Fruit fly (Drosophila melanogaster) whole organism, prepupa: Measurements from ENCODE around the gene timeout.

ENCODE experiments used
- CG10631 ChIP-seq: fragments of 200-800 bp; sonication (Bioruptor generic); optimal IDR thresholded peaks from 2 replicates; lab custom pipeline; 2016; ENCODE audit warnings: missing biosample characterization, missing genetic modification characterization
- CG11902 ChIP-seq: fragments of 200-800 bp; sonication (Bioruptor generic); optimal IDR thresholded peaks from 3 replicates; lab custom pipeline; 2016; ENCODE audit warnings: missing biosample characterization, missing genetic modification characterization
- CG15336 ChIP-seq: fragments of 200-800 bp; sonication (Bioruptor generic); IDR thresholded peaks from 2 replicates; pipeline ENCODE4 v1.3.6; 2022; ENCODE audit warnings: missing biosample characterization, missing genetic modification characterization
- CG1621 ChIP-seq: fragments of 200-800 bp; sonication (Bioruptor generic); optimal IDR thresholded peaks from 3 replicates; lab custom pipeline; 2018; ENCODE audit warnings: missing biosample characterization, mild to moderate bottlenecking, missing genetic modification characterization
- CG16779 ChIP-seq: fragments of 200-800 bp; sonication (Bioruptor generic); optimal IDR thresholded peaks from 3 replicates; lab custom pipeline; 2017; ENCODE audit warnings: missing biosample characterization, mild to moderate bottlenecking, missing genetic modification characterization
- CG3032 ChIP-seq: fragments of 200-800 bp; optimal IDR thresholded peaks from 2 replicates; lab custom pipeline; 2019; ENCODE audit warnings: missing biosample characterization, mild to moderate bottlenecking, missing genetic modification characterization, moderate library complexity
- CG31627 ChIP-seq: fragments of 200-800 bp; sonication (Bioruptor generic); optimal IDR thresholded peaks from 3 replicates; lab custom pipeline; 2016; ENCODE audit warnings: missing biosample characterization, missing genetic modification characterization
- CG32006 ChIP-seq: fragments of 200-800 bp; sonication (Bioruptor generic); optimal IDR thresholded peaks from 3 replicates; lab custom pipeline; 2017; ENCODE audit warnings: missing biosample characterization, mild to moderate bottlenecking, missing genetic modification characterization
- CG34406 ChIP-seq: fragments of 200-800 bp; sonication (Bioruptor generic); optimal IDR thresholded peaks from 3 replicates; lab custom pipeline; 2016; ENCODE audit warnings: missing biosample characterization, missing genetic modification characterization
- CG3919 ChIP-seq: fragments of 200-800 bp; sonication (Bioruptor generic); optimal IDR thresholded peaks from 3 replicates; lab custom pipeline; 2016; ENCODE audit warnings: missing biosample characterization, missing genetic modification characterization
- CG6163 ChIP-seq: fragments of 200-800 bp; sonication (Bioruptor generic); IDR thresholded peaks from 3 replicates; pipeline ENCODE4 v1.3.6; 2022; ENCODE audit warnings: missing biosample characterization, missing genetic modification characterization
- CG6276 ChIP-seq: fragments of 200-800 bp; sonication (Bioruptor generic); optimal IDR thresholded peaks from 2 replicates; lab custom pipeline; 2017; ENCODE audit warnings: missing biosample characterization, mild to moderate bottlenecking, missing genetic modification characterization
- CG7368 ChIP-seq: fragments of 200-800 bp; sonication (Bioruptor generic); optimal IDR thresholded peaks from 3 replicates; lab custom pipeline; 2016; ENCODE audit warnings: missing biosample characterization, missing genetic modification characterization
- CG8119 ChIP-seq: fragments of 200-800 bp; sonication (Bioruptor generic); IDR thresholded peaks from 3 replicates; pipeline ENCODE4 v1.3.6; 2022; ENCODE audit warnings: missing biosample characterization, missing genetic modification characterization
- CG8319 ChIP-seq: fragments of 200-800 bp; sonication (Bioruptor generic); optimal IDR thresholded peaks from 3 replicates; lab custom pipeline; 2016; ENCODE audit warnings: missing biosample characterization, missing genetic modification characterization
- CG9139 ChIP-seq: fragments of 200-800 bp; sonication (Bioruptor generic); optimal IDR thresholded peaks from 3 replicates; lab custom pipeline; 2017; ENCODE audit warnings: missing biosample characterization, mild to moderate bottlenecking, missing genetic modification characterization
- Eip75B ChIP-seq: fragments of 200-800 bp; sonication (Bioruptor generic); optimal IDR thresholded peaks from 3 replicates; lab custom pipeline; 2016; ENCODE audit warnings: missing biosample characterization, missing genetic modification characterization
- Eip78C ChIP-seq: fragments of 200-800 bp; sonication (Bioruptor generic); peaks from one replicate; lab custom pipeline; 2016; ENCODE audit warnings: missing biosample characterization, missing genetic modification characterization
- Ets21C ChIP-seq: fragments of 200-800 bp; sonication (Bioruptor generic); optimal IDR thresholded peaks from 3 replicates; lab custom pipeline; 2016; ENCODE audit warnings: missing biosample characterization, missing genetic modification characterization
- Ets96B ChIP-seq: fragments of 200-800 bp; optimal IDR thresholded peaks from 2 replicates; lab custom pipeline; 2019; ENCODE audit warnings: missing biosample characterization, mild to moderate bottlenecking, missing genetic modification characterization, moderate library complexity
- Gug ChIP-seq: fragments of 200-800 bp; sonication (Bioruptor generic); IDR thresholded peaks from 2 replicates; pipeline ENCODE4 v1.3.6; 2022; ENCODE audit warnings: missing biosample characterization, missing genetic modification characterization
- Hr39 ChIP-seq: fragments of 200-800 bp; sonication (Bioruptor generic); optimal IDR thresholded peaks from 2 replicates; lab custom pipeline; 2016; ENCODE audit warnings: missing biosample characterization, missing genetic modification characterization
- Hr4 ChIP-seq: fragments of 200-800 bp; sonication (Bioruptor generic); optimal IDR thresholded peaks from 3 replicates; lab custom pipeline; 2016; ENCODE audit warnings: missing biosample characterization, missing genetic modification characterization
- Lpt ChIP-seq: fragments of 200-800 bp; sonication (Bioruptor generic); optimal IDR thresholded peaks from 3 replicates; lab custom pipeline; 2016; ENCODE audit warnings: missing biosample characterization, missing genetic modification characterization
- Met ChIP-seq: fragments of 200-800 bp; sonication (Bioruptor generic); optimal IDR thresholded peaks from 3 replicates; lab custom pipeline; 2016; ENCODE audit warnings: missing biosample characterization, missing genetic modification characterization
- OdsH ChIP-seq: fragments of 200-800 bp; sonication (Bioruptor generic); optimal IDR thresholded peaks from 3 replicates; lab custom pipeline; 2016; ENCODE audit warnings: missing biosample characterization, missing genetic modification characterization
- Smox ChIP-seq: fragments of 200-800 bp; sonication (Bioruptor generic); optimal IDR thresholded peaks from 3 replicates; lab custom pipeline; 2016; ENCODE audit warnings: missing biosample characterization, missing genetic modification characterization
- Sox102F ChIP-seq: fragments of 200-800 bp; sonication (Bioruptor generic); optimal IDR thresholded peaks from 2 replicates; lab custom pipeline; 2016; ENCODE audit warnings: missing biosample characterization, mild to moderate bottlenecking, missing genetic modification characterization
- achi ChIP-seq: fragments of 200-800 bp; sonication (Bioruptor generic); optimal IDR thresholded peaks from 3 replicates; lab custom pipeline; 2016; ENCODE audit warnings: missing biosample characterization, missing genetic modification characterization
- acj6 ChIP-seq: fragments of 200-800 bp; sonication (Bioruptor generic); optimal IDR thresholded peaks from 3 replicates; lab custom pipeline; 2016; ENCODE audit warnings: missing biosample characterization, missing genetic modification characterization
- cyc ChIP-seq: fragments of 200-800 bp; sonication (Bioruptor generic); optimal IDR thresholded peaks from 3 replicates; lab custom pipeline; 2016; ENCODE audit warnings: missing biosample characterization, missing genetic modification characterization
- dac ChIP-seq: fragments of 200-800 bp; sonication (Bioruptor generic); optimal IDR thresholded peaks from 2 replicates; lab custom pipeline; 2017; ENCODE audit warnings: missing biosample characterization, mild to moderate bottlenecking, missing genetic modification characterization
- fd59A ChIP-seq: fragments of 200-800 bp; sonication (Bioruptor generic); optimal IDR thresholded peaks from 2 replicates; lab custom pipeline; 2017; ENCODE audit warnings: missing biosample characterization, mild to moderate bottlenecking, missing genetic modification characterization, missing genetic modification reagents
- fkh ChIP-seq: fragments of 200-800 bp; sonication (Bioruptor generic); optimal IDR thresholded peaks from 3 replicates; lab custom pipeline; 2017; ENCODE audit warnings: missing biosample characterization, mild to moderate bottlenecking, missing genetic modification characterization, moderate library complexity
- lz ChIP-seq: fragments of 200-800 bp; sonication (Bioruptor generic); optimal IDR thresholded peaks from 3 replicates; lab custom pipeline; 2016; ENCODE audit warnings: missing biosample characterization, missing genetic modification characterization
- net ChIP-seq: fragments of 200-800 bp; sonication (Bioruptor generic); optimal IDR thresholded peaks from 3 replicates; lab custom pipeline; 2016; ENCODE audit warnings: missing biosample characterization, missing genetic modification characterization
- pdm3 ChIP-seq: fragments of 200-800 bp; sonication (Bioruptor generic); optimal IDR thresholded peaks from 3 replicates; lab custom pipeline; 2016; ENCODE audit warnings: missing biosample characterization, missing genetic modification characterization
- salr ChIP-seq, 2 experiments: fragments of 200-800 bp; sonication (Bioruptor generic); optimal IDR thresholded peaks; 3 replicates each; lab custom pipeline; 2016 to 2018; ENCODE audit warnings: missing biosample characterization in 2 of 2, missing genetic modification characterization in 2 of 2, mild to moderate bottlenecking in 1 of 2
- spab ChIP-seq: fragments of 200-800 bp; sonication (Bioruptor generic); optimal IDR thresholded peaks from 2 replicates; lab custom pipeline; 2017; ENCODE audit warnings: missing biosample characterization, mild to moderate bottlenecking, missing genetic modification characterization, missing genetic modification reagents
- svp ChIP-seq: fragments of 200-800 bp; sonication (Bioruptor generic); peaks from one replicate; lab custom pipeline; 2016; ENCODE audit warnings: missing biosample characterization, missing genetic modification characterization
- topi ChIP-seq: fragments of 200-800 bp; sonication (Bioruptor generic); optimal IDR thresholded peaks from 3 replicates; lab custom pipeline; 2016; ENCODE audit warnings: missing biosample characterization, missing genetic modification characterization

Gene timeout

dm6 chr3R:13091666-13092065 is 3.2 kb downstream of the timeout start (continued):
- TF ChIP-seq Hr4 (GFP tag; lab: Kevin White, UChicago) (no peak), Eip78C (GFP tag; lab: Kevin White, UChicago) (peak; percentile 74), CG3032 (tag; lab: Kevin White, UChicago) (no peak), dac (GFP tag; lab: Kevin White, UChicago) (no peak), pdm3 (GFP tag; lab: Kevin White, UChicago) (peak; percentile 30), CG8319 (GFP tag; lab: Kevin White, UChicago) (no peak), lz (GFP tag; lab: Kevin White, UChicago) (no peak), CG8119 (GFP tag; lab: Robert Waterston, UW) (0 out of 3 replicates have a peak, but pooled peaks have one; percentile 29), Eip75B (GFP tag; lab: Kevin White, UChicago) (no peak), CG3919 (GFP tag; lab: Kevin White, UChicago) (peak; percentile 37), net (peak; percentile 7), Lpt (GFP tag; lab: Kevin White, UChicago) (no peak)

- no peak for TF ChIP-seq Met (GFP tag; lab: Kevin White, UChicago)
- TF ChIP-seq CG1621 (tag; lab: Kevin White, UChicago), result no peak
- TF ChIP-seq fkh, result no peak
- TF ChIP-seq CG32006, result peak; percentile 21
- TF ChIP-seq achi (GFP tag; lab: Kevin White, UChicago), result no peak
- no peak for TF ChIP-seq CG6163 (GFP tag; lab: Robert Waterston, UW)
- TF ChIP-seq fd59A, result no peak
- no peak for TF ChIP-seq CG15336 (GFP tag; lab: Robert Waterston, UW)
- no peak for TF ChIP-seq CG6276 (GFP tag; lab: Kevin White, UChicago)
- no peak for TF ChIP-seq OdsH
- TF ChIP-seq salr (GFP tag; optimal IDR thresholded peaks at IDR 0.05; lab: Kevin White, UChicago), result no peak
- no peak for TF ChIP-seq CG34406 (GFP tag; lab: Kevin White, UChicago)
- no peak for TF ChIP-seq Ets21C (GFP tag; lab: Kevin White, UChicago)
- no peak for TF ChIP-seq Hr4 (GFP tag; lab: Kevin White, UChicago)
- TF ChIP-seq svp (GFP tag; lab: Kevin White, UChicago), result peak; percentile 65
- TF ChIP-seq cyc (GFP tag; lab: Kevin White, UChicago), result no peak
- TF ChIP-seq Gug (GFP tag; lab: Robert Waterston, UW), result no peak
- TF ChIP-seq acj6, result no peak
- TF ChIP-seq CG10631 (GFP tag; lab: Kevin White, UChicago), result peak; percentile 0
- no peak for TF ChIP-seq CG31627 (GFP tag; lab: Kevin White, UChicago)
- TF ChIP-seq Ets96B, result no peak
- no peak for TF ChIP-seq dac (GFP tag; lab: Kevin White, UChicago)
- no peak for TF ChIP-seq Sox102F
- TF ChIP-seq spab (GFP tag; lab: Kevin White, UChicago), result no peak
- no peak for TF ChIP-seq lz (GFP tag; lab: Kevin White, UChicago)
- no peak for TF ChIP-seq CG8319 (GFP tag; lab: Kevin White, UChicago)
- TF ChIP-seq Smox (GFP tag; lab: Kevin White, UChicago), result no peak
- TF ChIP-seq CG11902 (GFP tag; lab: Kevin White, UChicago), result no peak
- TF ChIP-seq Hr39 (GFP tag; lab: Kevin White, UChicago), result no peak
- TF ChIP-seq CG7368 (GFP tag; lab: Kevin White, UChicago), result no peak
- TF ChIP-seq CG9139 (GFP tag; lab: Kevin White, UChicago), result no peak
- TF ChIP-seq CG16779 (tag; lab: Kevin White, UChicago), result no peak
- peak; percentile 71 for TF ChIP-seq Eip78C (GFP tag; lab: Kevin White, UChicago)
- no peak for TF ChIP-seq topi (GFP tag; lab: Kevin White, UChicago)
These were observed 29.3 kb downstream of the timeout start for dm6 chr3R:13117711-13118110.
